Worm (Caenorhabditis elegans) whole organism, dauer: Measurements from ENCODE around the gene W04H10.5.
"Not testable (repeated sequence)": the region's sequence is repeated elsewhere in the genome, so short reads cannot be mapped to it uniquely, and the experiment has no call there.

Experiments
- unc-62 ChIP-seq: sonication (generic microtip); optimal IDR thresholded peaks from 2 replicates; lab custom pipeline; 2017; ENCODE audit warnings: missing biosample characterization, missing genetic modification reagents, missing genetic modification characterization

The W04H10.5 gene

ce11 chrII:606033-606432 lies at the start of gene W04H10.5:
Gene W04H10.5 (plus strand): TSS chrII:606333.
- TF ChIP-seq unc-62 (GFP tag; lab: Kevin White, UChicago): no peak

DNA sequence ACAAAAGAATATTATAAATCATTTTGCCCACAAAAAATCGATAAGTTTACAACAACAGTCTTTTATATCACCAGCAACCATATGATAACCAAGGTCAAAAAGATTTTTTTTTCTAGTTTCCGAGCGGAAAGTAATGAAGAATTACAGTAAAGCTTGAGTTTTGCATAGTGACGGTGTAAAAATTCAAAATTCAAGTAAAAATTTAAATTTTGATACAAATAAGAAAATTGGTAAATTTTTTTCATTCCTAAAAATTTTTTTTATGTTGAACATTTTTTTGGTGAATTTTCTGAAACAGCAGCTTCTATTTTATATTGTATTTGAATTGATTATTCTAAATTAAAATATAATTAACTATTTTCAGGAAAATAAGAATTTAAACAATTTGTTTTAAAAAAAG lies 37.4 kb upstream of the W04H10.5 start, which contains the start of gene W08F4.5:
W08F4.5 (minus strand) TSS at position 101 of the 400 bp plus-strand sequence.
- TF ChIP-seq unc-62 (GFP tag; lab: Kevin White, UChicago): no peak

- no peak for TF ChIP-seq unc-62 (GFP tag; lab: Kevin White, UChicago)
Measured at ce11 chrII:572010-572409, 34.1 kb upstream of the W04H10.5 start, which contains the start of gene mlt-8. Gene mlt-8 (minus strand): TSS chrII:572110.

- TF ChIP-seq unc-62 (GFP tag; lab: Kevin White, UChicago): no peak
Measured at ce11 chrII:574064-574463, 32.1 kb upstream of the W04H10.5 start.

DNA sequence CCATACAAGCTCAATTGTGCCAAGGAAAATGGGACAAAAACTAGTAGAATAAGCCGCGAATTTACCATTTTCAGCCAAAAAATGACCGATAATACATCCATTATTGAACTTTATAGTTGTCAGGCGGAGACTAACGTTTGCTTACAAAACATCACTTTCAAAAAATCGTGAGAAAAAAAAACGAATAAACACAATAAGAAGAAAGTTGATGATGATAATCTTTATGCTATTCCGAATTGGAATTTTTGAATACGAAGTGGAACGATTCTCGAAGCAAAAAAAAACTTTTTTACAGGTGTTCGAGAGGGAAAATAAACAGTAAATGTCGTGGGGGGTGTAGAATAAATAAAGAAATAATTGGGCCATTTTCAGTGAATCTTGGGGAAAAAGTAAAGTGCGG lies 28.5 kb upstream of the W04H10.5 start, which contains the start of gene W08F4.7:
W08F4.7 (minus strand) TSS at position 101 of the 400 bp plus-strand sequence.
- no peak for TF ChIP-seq unc-62 (GFP tag; lab: Kevin White, UChicago)

- no peak for TF ChIP-seq unc-62 (GFP tag; lab: Kevin White, UChicago)
Measured at ce11 chrII:578803-579202, 27.3 kb upstream of the W04H10.5 start.

- no peak for TF ChIP-seq unc-62 (GFP tag; lab: Kevin White, UChicago)
Measured at ce11 chrII:580189-580643, 25.9 kb upstream of the W04H10.5 start, which contains the start of the genes cdc-37 and W08F4.3. Gene cdc-37 (minus strand): TSS chrII:580593. Gene W08F4.3 (plus strand): TSS chrII:580602.

DNA sequence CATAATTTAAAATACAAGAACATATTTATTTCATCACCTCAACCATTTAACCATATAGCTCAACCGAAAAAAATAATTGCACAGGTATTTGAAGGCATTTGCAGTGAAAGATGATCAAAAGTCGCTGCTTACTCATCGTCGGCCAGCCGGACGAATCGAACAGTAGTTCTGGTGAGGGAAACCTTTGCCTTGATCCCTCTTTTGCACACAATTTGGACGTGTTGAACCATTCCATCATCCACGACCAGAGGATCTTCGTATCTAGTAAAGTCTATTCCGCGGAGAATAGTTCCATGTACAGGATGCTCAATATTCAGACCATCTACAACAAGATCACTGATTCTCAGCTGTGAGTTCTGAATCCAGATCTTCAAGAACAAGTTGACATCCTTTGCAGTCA lies 24.1 kb upstream of the W04H10.5 start:
- TF ChIP-seq unc-62 (GFP tag; lab: Kevin White, UChicago): no peak

ce11 chrII:582649-583048 lies 23.5 kb upstream of the W04H10.5 start, which contains the start of gene fbxb-14:
Gene fbxb-14 (minus strand): TSS chrII:582749.
- no peak for TF ChIP-seq unc-62 (GFP tag; lab: Kevin White, UChicago)

DNA sequence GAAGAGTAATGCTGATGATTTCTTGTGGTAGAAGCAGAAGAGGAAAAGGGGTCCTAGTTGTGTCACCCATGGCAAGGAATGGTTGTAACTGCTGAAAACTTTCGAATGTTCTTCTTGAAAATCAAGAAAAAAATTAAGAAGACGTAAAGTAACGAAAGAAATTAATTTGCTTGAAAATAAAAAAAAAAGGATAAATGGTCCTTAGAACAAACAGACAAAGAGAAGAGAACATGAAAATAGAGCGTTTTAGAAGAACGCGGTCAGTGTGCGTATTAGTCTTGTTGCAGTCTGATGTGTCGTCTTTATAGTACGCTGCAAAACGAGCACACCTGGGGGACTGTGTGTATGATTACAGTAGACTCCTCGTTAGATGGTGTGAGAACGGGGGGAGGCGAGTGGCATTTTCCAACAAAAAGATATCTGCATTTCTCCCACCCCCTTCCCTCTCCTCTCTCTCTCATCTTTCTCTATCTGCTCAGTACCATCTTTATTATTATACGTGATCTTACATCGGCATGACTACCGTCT lies 21.7 kb upstream of the W04H10.5 start, which contains the start of the genes W08F4.12 and W08F4.13:
W08F4.12 (minus strand) TSS at position 101 of the 528 bp plus-strand sequence.
W08F4.13 (plus strand) TSS at position 478 of the 528 bp plus-strand sequence.
- TF ChIP-seq unc-62 (GFP tag; lab: Kevin White, UChicago): no peak

DNA sequence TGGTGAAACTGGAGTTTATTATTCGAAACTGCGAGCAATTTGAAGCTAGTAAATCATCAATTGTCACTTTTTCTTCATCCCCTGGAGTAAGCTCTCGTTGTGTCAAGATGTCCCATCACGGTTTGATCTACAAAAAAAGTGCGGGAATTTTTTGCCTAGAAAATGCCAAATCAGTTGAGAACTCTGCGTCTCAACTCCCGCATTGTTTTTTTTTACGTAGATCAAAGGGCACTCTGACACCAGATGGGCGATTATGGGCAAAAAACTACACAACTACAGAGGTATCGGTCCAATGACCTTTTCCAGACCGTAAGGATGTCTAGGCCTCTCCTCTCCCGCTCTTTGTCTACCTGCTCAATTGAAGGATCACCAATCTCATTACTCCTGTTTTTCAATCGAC lies 18.6 kb upstream of the W04H10.5 start, which contains the start of gene fbxb-34:
fbxb-34 (plus strand) TSS at position 301 of the 400 bp plus-strand sequence.
- TF ChIP-seq unc-62 (GFP tag; lab: Kevin White, UChicago): no peak

- no peak for TF ChIP-seq unc-62 (GFP tag; lab: Kevin White, UChicago)
Measured at ce11 chrII:591110-591509, 15.0 kb upstream of the W04H10.5 start, which contains the start of gene W08F4.10. Gene W08F4.10 (minus strand): TSS chrII:591210.

DNA sequence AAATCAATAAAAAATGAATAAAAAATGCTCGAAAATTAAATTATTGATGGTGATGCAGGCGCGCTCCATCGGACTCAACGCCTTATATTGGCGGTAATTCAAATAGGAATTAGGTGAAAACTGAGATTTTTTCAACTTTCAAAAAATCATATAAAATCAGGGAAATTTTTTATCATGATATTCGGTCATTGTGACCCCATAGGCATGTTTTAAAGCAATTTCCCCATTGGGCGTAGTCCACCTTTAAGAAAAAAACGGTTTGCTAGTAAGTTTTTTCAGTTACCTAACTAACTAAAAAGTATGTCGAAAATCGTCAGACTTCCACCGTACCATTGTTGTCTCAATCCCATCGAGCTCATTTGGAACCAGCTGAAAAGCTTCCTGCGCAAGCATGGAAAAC lies 12.9 kb upstream of the W04H10.5 start, which contains the start of gene W08F4.1:
W08F4.1 (plus strand) TSS at position 301 of the 400 bp plus-strand sequence.
- not testable (repeated sequence) for TF ChIP-seq unc-62 (GFP tag; lab: Kevin White, UChicago)

DNA sequence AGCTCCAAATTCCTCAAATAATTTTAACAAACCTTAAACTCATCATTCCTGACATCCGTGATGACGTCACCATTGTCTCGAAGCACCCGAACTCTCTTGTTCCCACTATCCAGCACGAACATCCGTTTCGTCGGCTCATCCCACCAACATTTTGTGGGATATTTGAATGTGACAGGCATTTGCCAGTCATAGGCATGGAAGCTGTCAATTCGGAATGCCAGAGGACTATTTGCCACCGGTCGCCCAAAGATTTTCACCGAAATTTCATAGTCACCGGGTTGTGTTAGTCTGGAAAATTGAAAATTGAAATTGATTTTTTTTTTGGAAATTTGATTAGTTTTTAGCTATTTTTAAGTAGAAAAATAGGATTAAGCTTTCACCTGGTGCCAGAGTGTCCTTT lies 9.4 kb upstream of the W04H10.5 start:
- TF ChIP-seq unc-62 (GFP tag; lab: Kevin White, UChicago): no peak

ce11 chrII:601305-601704 lies 4.8 kb upstream of the W04H10.5 start:
- TF ChIP-seq unc-62 (GFP tag; lab: Kevin White, UChicago): no peak

DNA sequence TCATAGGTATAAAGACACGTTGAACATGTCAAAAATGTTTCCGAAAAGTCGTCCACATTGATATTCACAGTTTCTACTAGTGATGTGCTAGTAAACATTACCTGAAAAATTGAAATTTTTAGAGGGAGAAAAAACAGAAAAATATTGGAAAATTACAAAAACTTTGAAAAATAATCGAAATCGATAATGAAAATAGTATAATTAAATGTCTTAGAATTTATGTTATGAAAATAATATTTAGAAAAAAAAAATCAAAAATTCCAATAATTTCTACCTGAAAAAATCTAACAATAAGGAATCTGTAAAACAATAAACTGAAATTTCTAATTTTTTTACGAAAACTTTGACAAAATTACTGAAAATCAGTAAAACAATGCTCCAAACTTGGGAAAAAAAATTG lies 4.1 kb upstream of the W04H10.5 start, which contains the start of gene nhl-3:
nhl-3 (minus strand) TSS at position 101 of the 400 bp plus-strand sequence.
- no peak for TF ChIP-seq unc-62 (GFP tag; lab: Kevin White, UChicago)

DNA sequence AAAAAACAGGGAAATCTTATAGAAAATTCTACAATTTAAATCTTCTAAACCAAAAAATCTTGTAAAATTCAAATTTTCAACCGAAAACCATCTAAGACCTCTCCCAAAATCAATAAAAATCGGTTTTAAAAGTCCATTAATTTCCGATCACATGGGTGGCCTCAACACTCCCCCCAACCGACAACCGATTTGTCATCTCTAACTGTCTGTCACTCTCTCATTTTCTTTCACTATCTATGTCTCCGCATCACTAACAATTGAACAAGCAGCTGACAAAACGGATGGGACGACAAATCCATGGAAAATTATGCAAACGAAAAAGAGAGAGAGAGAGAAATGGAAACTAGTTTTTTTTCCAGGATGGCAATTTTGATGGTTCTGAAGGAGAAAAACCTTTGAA lies 3.2 kb upstream of the W04H10.5 start:
- TF ChIP-seq unc-62 (GFP tag; lab: Kevin White, UChicago): no peak
